Worm (Caenorhabditis elegans) whole organism, L3 larva: ENCODE data around the gene bicd-1.

ENCODE experiments used
- ceh-82 ChIP-seq: fragments of 150-350 bp; optimal IDR thresholded peaks from 2 replicates; lab custom pipeline; 2014; ENCODE audit warnings: missing biosample characterization, missing genetic modification characterization
- elt-2 ChIP-seq: sonication (generic microtip); optimal IDR thresholded peaks from 2 replicates; lab custom pipeline; 2016; ENCODE audit warnings: missing genetic modification reagents, mild to moderate bottlenecking, missing genetic modification characterization, missing compliant biosample characterization
- fkh-2 ChIP-seq: fragments of 150-350 bp; optimal IDR thresholded peaks from 2 replicates; lab custom pipeline; 2014; ENCODE audit warnings: missing biosample characterization, missing genetic modification reagents, missing genetic modification characterization
- mdl-1 ChIP-seq: fragments of 150-350 bp; optimal IDR thresholded peaks from 2 replicates; lab custom pipeline; 2014; ENCODE audit warnings: missing biosample characterization, missing genetic modification characterization
- nhr-23 ChIP-seq: fragments of 150-350 bp; optimal IDR thresholded peaks from 2 replicates; lab custom pipeline; 2014; ENCODE audit warnings: missing biosample characterization, missing genetic modification reagents, missing genetic modification characterization
- pqm-1 ChIP-seq: fragments of 150-350 bp; optimal IDR thresholded peaks from 2 replicates; lab custom pipeline; 2017; ENCODE audit warnings: missing biosample characterization, missing genetic modification characterization, inconsistent platforms
- skn-1 ChIP-seq: fragments of 150-350 bp; optimal IDR thresholded peaks from 2 replicates; lab custom pipeline; 2014; ENCODE audit warnings: missing biosample characterization, missing genetic modification characterization
- snpc-4 ChIP-seq: fragments of 150-350 bp; optimal IDR thresholded peaks from 2 replicates; lab custom pipeline; 2014; ENCODE audit warnings: missing biosample characterization, missing genetic modification characterization

Gene bicd-1

ce11 chrIV:6523773-6524172 is 48.4 kb downstream of the bicd-1 start:
- TF ChIP-seq fkh-2, result no peak

ce11 chrIV:6522305-6522917 is 49.7 kb downstream of the bicd-1 start, which contains the start of gene ddi-1:
Gene ddi-1 (plus strand): TSS chrIV:6522867.
- TF ChIP-seq snpc-4 (tag; lab: Kevin White, UChicago) (peak; percentile 21), skn-1 (peak; percentile 14), mdl-1 (tag; lab: Kevin White, UChicago) (no peak)

ce11 chrIV:6519593-6519992 is 52.5 kb downstream of the bicd-1 start, which contains the start of gene C01G5.9:
Gene C01G5.9 (plus strand): TSS chrIV:6519893.
- TF ChIP-seq pqm-1 (tag; lab: Kevin White, UChicago), result no peak
- TF ChIP-seq elt-2 (tag; lab: Kevin White, UChicago), result peak; percentile 31
- peak; percentile 37 for TF ChIP-seq nhr-23 (tag; lab: Kevin White, UChicago)

DNA sequence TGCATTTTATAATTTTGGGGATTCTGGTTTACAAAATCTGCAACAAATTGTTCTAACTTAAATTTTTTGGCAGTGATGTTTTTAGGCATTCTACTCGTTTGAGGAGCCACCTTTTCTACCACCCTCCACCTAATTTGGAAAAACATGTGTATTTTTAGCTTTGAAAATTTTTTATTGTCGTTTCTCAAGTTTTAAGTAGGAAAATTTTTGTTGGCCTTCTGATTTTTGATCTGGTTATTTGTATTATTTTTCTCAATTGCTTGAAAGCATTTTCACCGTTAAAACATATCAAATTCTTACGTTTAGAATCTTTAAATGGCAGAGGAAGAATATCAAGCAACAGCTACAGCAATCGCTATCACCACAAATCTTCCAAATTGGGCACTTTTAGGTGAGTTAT is 54.3 kb downstream of the bicd-1 start, which contains the start of gene C01G5.7:
Gene C01G5.7, plus strand, starts transcription at position 301 of the 400 bp plus-strand sequence.
- TF ChIP-seq ceh-82 (tag; lab: Kevin White, UChicago) (no peak), skn-1 (no peak)
